Worm (Caenorhabditis elegans) whole organism, early embryonic: ENCODE measurements around the gene M28.9.

ENCODE experiments used
- B0310.2 ChIP-seq: sonication (generic microtip); optimal IDR thresholded peaks from 2 replicates; lab custom pipeline; 2016; ENCODE audit warnings: mild to moderate bottlenecking, missing genetic modification characterization, missing compliant biosample characterization
- F13C5.2 ChIP-seq: sonication (generic microtip); optimal IDR thresholded peaks from 2 replicates; lab custom pipeline; 2017; ENCODE audit warnings: mild to moderate bottlenecking, missing genetic modification characterization, inconsistent platforms, missing compliant biosample characterization
- aly-1 ChIP-seq: sonication (generic microtip); optimal IDR thresholded peaks from 2 replicates; lab custom pipeline; 2016; ENCODE audit warnings: missing genetic modification characterization, missing compliant biosample characterization
- ama-1 ChIP-seq: fragments of 150-350 bp; optimal IDR thresholded peaks from 2 replicates; lab custom pipeline; 2014
- ceh-36 ChIP-seq: sonication (generic microtip); optimal IDR thresholded peaks from 2 replicates; lab custom pipeline; 2016; ENCODE audit warnings: missing genetic modification characterization, inconsistent platforms, missing compliant biosample characterization
- ets-7 ChIP-seq: sonication (generic microtip); optimal IDR thresholded peaks from 2 replicates; lab custom pipeline; 2016; ENCODE audit warnings: missing genotype, missing genetic modification characterization, missing compliant biosample characterization
- flt-1 ChIP-seq: fragments of 200-800 bp; sonication (Bioruptor generic); IDR thresholded peaks from 2 replicates; pipeline ENCODE4 v1.3.6; 2022; ENCODE audit warnings: missing genetic modification characterization, missing compliant biosample characterization
- hmbx-1 ChIP-seq: sonication (generic microtip); optimal IDR thresholded peaks from 2 replicates; lab custom pipeline; 2016; ENCODE audit warnings: mild to moderate bottlenecking, missing genetic modification characterization, missing compliant biosample characterization
- hmg-4 ChIP-seq: fragments of 200-800 bp; sonication (Bioruptor generic); optimal IDR thresholded peaks from 2 replicates; lab custom pipeline; 2018; ENCODE audit warnings: mild to moderate bottlenecking, missing genetic modification characterization, missing compliant biosample characterization
- hnd-1 ChIP-seq: sonication (generic microtip); optimal IDR thresholded peaks from 2 replicates; lab custom pipeline; 2016; ENCODE audit warnings: missing genetic modification characterization, missing compliant biosample characterization
- pes-1 ChIP-seq: fragments of 200-800 bp; sonication (Bioruptor generic); IDR thresholded peaks from 2 replicates; pipeline ENCODE4 v1.3.6; 2022; ENCODE audit warnings: missing genetic modification reagents, missing genetic modification characterization, missing compliant biosample characterization
- scrt-1 ChIP-seq: fragments of 200-800 bp; sonication (Bioruptor generic); IDR thresholded peaks from 2 replicates; pipeline ENCODE4 v1.3.6; 2022; ENCODE audit warnings: missing genetic modification characterization, missing compliant biosample characterization
- tbx-37 ChIP-seq: fragments of 200-800 bp; sonication (Bioruptor generic); conservative IDR thresholded peaks from 2 replicates; pipeline ENCODE4 v1.3.6; 2022; ENCODE audit warnings: missing genetic modification reagents, missing genetic modification characterization, missing compliant biosample characterization
- tra-4 ChIP-seq: sonication (generic microtip); optimal IDR thresholded peaks from 2 replicates; lab custom pipeline; 2017; ENCODE audit warnings: missing genetic modification characterization, missing compliant biosample characterization

DNA sequence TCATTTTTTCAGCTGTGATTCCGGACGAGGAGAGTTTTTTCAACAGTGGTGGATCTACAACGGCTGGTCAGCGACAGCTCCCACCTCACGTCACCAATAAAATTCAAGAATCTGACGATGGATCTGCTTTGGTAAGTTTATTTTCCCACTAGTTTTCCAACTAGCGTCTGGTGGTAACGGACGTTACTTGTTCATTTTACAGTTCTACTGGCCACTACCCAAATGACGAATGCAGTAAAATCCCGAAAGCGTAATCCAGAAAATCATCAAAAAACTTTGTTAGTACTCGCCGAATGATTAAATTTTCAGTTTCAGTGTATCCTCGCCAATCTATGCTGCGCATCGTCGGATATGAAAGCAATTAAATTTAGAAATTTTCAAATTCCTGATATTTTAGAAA lies 20.4 kb downstream of the M28.9 start:
- no peak for TF ChIP-seq hmg-4 (GFP tag; lab: Kevin White, UChicago)
- TF ChIP-seq pes-1 (GFP tag; lab: Robert Waterston, UW) = no peak
- TF ChIP-seq ama-1 = no peak
- no peak for TF ChIP-seq hmbx-1 (tag; lab: Kevin White, UChicago)
- TF ChIP-seq tra-4 (tag; lab: Kevin White, UChicago) = no peak
- TF ChIP-seq aly-1 (tag; lab: Kevin White, UChicago) = no peak
- no peak for TF ChIP-seq ceh-36 (tag; lab: Kevin White, UChicago)
- no peak for TF ChIP-seq B0310.2 (tag; lab: Kevin White, UChicago)
- TF ChIP-seq tbx-37 (GFP tag; lab: Robert Waterston, UW) = no peak
- TF ChIP-seq hnd-1 (tag; lab: Kevin White, UChicago) = no peak
- TF ChIP-seq ets-7 (tag; lab: Kevin White, UChicago) = no peak
- no peak for TF ChIP-seq flt-1
- no peak for TF ChIP-seq F13C5.2 (tag; lab: Kevin White, UChicago)
- TF ChIP-seq scrt-1 = no peak
